Worm (Caenorhabditis elegans) whole organism, L3 larva: ENCODE data around the gene sft-4.
A peak's percentile ranks its signal among the peaks of the same experiment; 100 is the strongest.

ENCODE experiments used
- ama-1 ChIP-seq: fragments of 150-350 bp; optimal IDR thresholded peaks from 2 replicates; lab custom pipeline; 2018
- ceh-16 ChIP-seq: sonication (generic microtip); optimal IDR thresholded peaks from 2 replicates; lab custom pipeline; 2017; ENCODE audit warnings: missing biosample characterization, missing genetic modification characterization
- ceh-28 ChIP-seq: fragments of 150-350 bp; optimal IDR thresholded peaks from 2 replicates; lab custom pipeline; 2014; ENCODE audit warnings: missing biosample characterization, missing genetic modification reagents, missing genetic modification characterization
- ceh-82 ChIP-seq: fragments of 150-350 bp; optimal IDR thresholded peaks from 2 replicates; lab custom pipeline; 2014; ENCODE audit warnings: missing biosample characterization, missing genetic modification characterization
- daf-12 ChIP-seq: fragments of 150-350 bp; optimal IDR thresholded peaks from 2 replicates; lab custom pipeline; 2014; ENCODE audit warnings: missing biosample characterization, missing genetic modification reagents, missing genetic modification characterization
- egl-27 ChIP-seq: sonication (generic microtip); optimal IDR thresholded peaks from 4 replicates; lab custom pipeline; 2017; ENCODE audit warnings: missing biosample characterization, missing genetic modification reagents, missing genetic modification characterization
- egl-5 ChIP-seq: fragments of 150-350 bp; optimal IDR thresholded peaks from 2 replicates; lab custom pipeline; 2017; ENCODE audit warnings: missing biosample characterization, missing genetic modification reagents, missing genetic modification characterization, inconsistent platforms
- elt-1 ChIP-seq: fragments of 150-350 bp; optimal IDR thresholded peaks from 2 replicates; lab custom pipeline; 2014; ENCODE audit warnings: missing biosample characterization, missing genetic modification characterization
- elt-2 ChIP-seq: sonication (generic microtip); optimal IDR thresholded peaks from 2 replicates; lab custom pipeline; 2016; ENCODE audit warnings: missing genetic modification reagents, mild to moderate bottlenecking, missing genetic modification characterization, missing compliant biosample characterization
- eor-1 ChIP-seq, 2 experiments: fragments of 150-350 bp; optimal IDR thresholded peaks; 2 replicates each; lab custom pipeline; 2014 to 2018; ENCODE audit warnings: missing biosample characterization in 2 of 2, missing genetic modification characterization in 2 of 2
- fkh-10 ChIP-seq: sonication (generic microtip); optimal IDR thresholded peaks from 2 replicates; lab custom pipeline; 2017; ENCODE audit warnings: missing biosample characterization, missing genetic modification reagents, missing genetic modification characterization
- fos-1 ChIP-seq: fragments of 150-350 bp; optimal IDR thresholded peaks from 2 replicates; lab custom pipeline; 2014; ENCODE audit warnings: missing biosample characterization, missing genetic modification characterization
- hmg-11 ChIP-seq: sonication (generic microtip); optimal IDR thresholded peaks from 2 replicates; lab custom pipeline; 2016; ENCODE audit warnings: missing genetic modification characterization, missing compliant biosample characterization
- jun-1 ChIP-seq: fragments of 150-350 bp; optimal IDR thresholded peaks from 2 replicates; lab custom pipeline; 2014; ENCODE audit warnings: missing biosample characterization, missing genetic modification reagents, missing genetic modification characterization
- lin-39 ChIP-seq: fragments of 150-350 bp; optimal IDR thresholded peaks from 2 replicates; lab custom pipeline; 2018; ENCODE audit warnings: missing biosample characterization, missing genetic modification reagents, missing genetic modification characterization
- lsy-12 ChIP-seq: sonication (generic microtip); optimal IDR thresholded peaks from 2 replicates; lab custom pipeline; 2016; ENCODE audit warnings: mild to moderate bottlenecking, missing genetic modification characterization, missing compliant biosample characterization
- nfya-1 ChIP-seq: sonication (generic microtip); optimal IDR thresholded peaks from 2 replicates; lab custom pipeline; 2017; ENCODE audit warnings: missing genetic modification characterization, mild to moderate bottlenecking, missing compliant biosample characterization, antibody characterized with exemption, moderate library complexity; ENCODE audit not compliant: insufficient read depth
- nhr-12 ChIP-seq: fragments of 150-350 bp; optimal IDR thresholded peaks from 2 replicates; lab custom pipeline; 2014; ENCODE audit warnings: missing biosample characterization, missing genetic modification characterization
- nhr-23 ChIP-seq: fragments of 150-350 bp; optimal IDR thresholded peaks from 2 replicates; lab custom pipeline; 2014; ENCODE audit warnings: missing biosample characterization, missing genetic modification reagents, missing genetic modification characterization
- nhr-25 ChIP-seq: sonication (generic microtip); optimal IDR thresholded peaks from 2 replicates; lab custom pipeline; 2017; ENCODE audit warnings: missing biosample characterization, missing genetic modification characterization
- nhr-28 ChIP-seq: fragments of 150-350 bp; optimal IDR thresholded peaks from 2 replicates; lab custom pipeline; 2014; ENCODE audit warnings: missing biosample characterization, missing genetic modification characterization
- nhr-43 ChIP-seq: sonication (generic microtip); optimal IDR thresholded peaks from 2 replicates; lab custom pipeline; 2016; ENCODE audit warnings: mild to moderate bottlenecking, missing genetic modification characterization, missing compliant biosample characterization; ENCODE audit not compliant: poor library complexity, severe bottlenecking
- nhr-67 ChIP-seq: fragments of 150-350 bp; optimal IDR thresholded peaks from 2 replicates; lab custom pipeline; 2014; ENCODE audit warnings: missing biosample characterization, missing genetic modification characterization
- pha-4 ChIP-seq: fragments of 150-350 bp; optimal IDR thresholded peaks from 2 replicates; lab custom pipeline; 2014; ENCODE audit warnings: missing biosample characterization, missing genetic modification reagents, missing genetic modification characterization
- sea-2 ChIP-seq: fragments of 150-350 bp; sonication (generic microtip); optimal IDR thresholded peaks from 4 replicates; lab custom pipeline; 2014; ENCODE audit warnings: missing biosample characterization, missing genetic modification reagents, missing genetic modification characterization
- skn-1 ChIP-seq: fragments of 150-350 bp; optimal IDR thresholded peaks from 2 replicates; lab custom pipeline; 2014; ENCODE audit warnings: missing biosample characterization, missing genetic modification characterization
- tbx-2 ChIP-seq: sonication (generic microtip); optimal IDR thresholded peaks from 2 replicates; lab custom pipeline; 2016; ENCODE audit warnings: mild to moderate bottlenecking, missing genetic modification characterization, missing compliant biosample characterization
- unc-39 ChIP-seq: sonication (generic microtip); optimal IDR thresholded peaks from 4 replicates; lab custom pipeline; 2017; ENCODE audit warnings: missing biosample characterization, missing genetic modification characterization
- unc-62 ChIP-seq: fragments of 150-350 bp; sonication (generic microtip); optimal IDR thresholded peaks from 4 replicates; lab custom pipeline; 2014; ENCODE audit warnings: missing biosample characterization, missing genetic modification reagents, missing genetic modification characterization
- zag-1 ChIP-seq: fragments of 150-350 bp; optimal IDR thresholded peaks from 2 replicates; lab custom pipeline; 2014; ENCODE audit warnings: missing biosample characterization, missing genetic modification characterization
- ztf-11 ChIP-seq: fragments of 150-350 bp; optimal IDR thresholded peaks from 2 replicates; lab custom pipeline; 2014; ENCODE audit warnings: missing biosample characterization, missing genetic modification characterization

sft-4 gene

ce11 chrX:5821842-5822241, 41.3 kb upstream of the sft-4 start, which contains the start of gene hbl-1:
Gene hbl-1, plus strand, starts transcription at chrX:5822142.
- no peak for TF ChIP-seq elt-2 (tag; lab: Kevin White, UChicago)

- TF ChIP-seq lsy-12 (tag; lab: Kevin White, UChicago) (peak; percentile 30), nfya-1 (tag; lab: Kevin White, UChicago) (no peak), nhr-43 (tag; lab: Kevin White, UChicago) (peak; percentile 30), eor-1 (tag; optimal IDR thresholded peaks at IDR 0.05; lab: Kevin White, UChicago) (no peak), ceh-16 (tag; lab: Kevin White, UChicago) (no peak), nhr-25 (tag; lab: Kevin White, UChicago) (peak; percentile 75), jun-1 (tag; lab: Kevin White, UChicago) (no peak)
- TF ChIP-seq, all 47 proteins: peak for 3
These were observed 40.4 kb upstream of the sft-4 start for ce11 chrX:5820880-5821279.

DNA sequence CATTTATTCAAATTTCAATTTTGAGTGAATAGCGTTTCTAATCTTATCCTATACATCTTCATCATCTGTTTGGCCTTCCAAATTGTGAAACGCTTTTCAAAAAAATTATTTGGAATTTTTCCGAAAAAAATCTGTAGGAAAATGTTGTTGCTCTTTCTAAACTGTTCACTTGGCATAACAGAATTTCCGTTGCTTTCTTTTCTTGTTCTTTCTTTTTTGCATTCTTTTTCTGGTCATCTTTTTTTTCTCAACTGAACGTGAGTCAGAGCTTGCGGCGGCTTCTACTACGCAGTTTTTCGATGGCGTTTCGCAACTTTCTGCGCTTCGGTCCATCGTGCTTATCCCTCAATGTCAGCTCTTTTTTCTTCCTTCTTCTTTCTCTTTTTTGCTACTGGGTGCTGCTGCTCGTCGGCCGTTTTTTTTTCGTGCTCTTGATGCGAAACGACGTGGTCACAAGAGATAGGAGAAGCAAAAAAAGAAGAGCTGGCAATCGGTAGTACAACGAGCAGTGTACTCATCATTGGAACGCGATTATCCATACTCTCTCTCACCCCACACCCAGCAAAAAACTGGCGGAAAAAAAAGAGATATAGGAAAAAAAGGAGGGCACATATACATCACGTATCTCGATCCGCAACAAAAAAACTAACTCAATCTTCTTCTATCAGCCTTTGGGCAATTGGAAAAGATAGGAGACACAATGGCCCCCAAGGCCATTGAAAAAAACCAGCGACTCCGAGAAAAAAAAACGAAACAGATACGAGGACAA, 39.4 kb upstream of the sft-4 start:
- TF ChIP-seq ama-1 (peak; percentile 44), nhr-23 (tag; lab: Kevin White, UChicago) (no peak), nfya-1 (tag; lab: Kevin White, UChicago) (peak; percentile 64), fkh-10 (GFP tag; lab: Kevin White, UChicago) (peak; percentile 71), hmg-11 (tag; lab: Kevin White, UChicago) (peak; percentile 1)

DNA sequence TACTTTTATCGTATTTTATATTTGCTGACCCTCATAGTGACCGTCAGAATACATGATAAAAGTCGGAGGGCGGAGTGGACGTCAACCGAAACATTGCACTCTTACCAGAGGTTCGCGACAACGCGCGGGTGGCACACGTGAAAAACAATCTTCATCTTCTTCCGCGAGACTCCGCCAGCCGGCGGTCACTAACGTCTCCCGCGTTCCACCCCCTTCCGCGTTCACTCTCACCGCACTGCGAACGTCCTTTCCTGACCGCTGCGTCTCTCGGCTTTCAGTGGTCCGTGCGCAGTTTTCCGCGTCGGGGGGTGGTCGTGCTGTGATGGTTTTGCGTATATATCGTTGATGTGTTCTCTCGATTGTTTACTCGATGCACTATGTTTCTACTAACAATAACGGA, 37.7 kb upstream of the sft-4 start:
- TF ChIP-seq ceh-28 (tag; lab: Kevin White, UChicago) = no peak
- TF ChIP-seq tbx-2 (tag; lab: Kevin White, UChicago) = no peak
- peak; percentile 62 for TF ChIP-seq lin-39 (tag; lab: Kevin White, UChicago)
- TF ChIP-seq egl-27 (tag; lab: Kevin White, UChicago) = no peak
- TF ChIP-seq egl-5 = no peak
- peak; percentile 33 for TF ChIP-seq nhr-43 (tag; lab: Kevin White, UChicago)
- no peak for TF ChIP-seq unc-39 (tag; lab: Kevin White, UChicago)
- no peak for TF ChIP-seq lsy-12 (tag; lab: Kevin White, UChicago)
- no peak for TF ChIP-seq pha-4
- no peak for TF ChIP-seq ceh-82 (tag; lab: Kevin White, UChicago)
- no peak for TF ChIP-seq zag-1 (tag; lab: Kevin White, UChicago)
- peak; percentile 11 for TF ChIP-seq nhr-25 (tag; lab: Kevin White, UChicago)
- no peak for TF ChIP-seq nhr-12 (tag; lab: Kevin White, UChicago)
- TF ChIP-seq nhr-28 = no peak
- TF ChIP-seq nhr-67 (tag; lab: Kevin White, UChicago) = no peak
- TF ChIP-seq elt-1 (tag; lab: Kevin White, UChicago) = no peak

DNA sequence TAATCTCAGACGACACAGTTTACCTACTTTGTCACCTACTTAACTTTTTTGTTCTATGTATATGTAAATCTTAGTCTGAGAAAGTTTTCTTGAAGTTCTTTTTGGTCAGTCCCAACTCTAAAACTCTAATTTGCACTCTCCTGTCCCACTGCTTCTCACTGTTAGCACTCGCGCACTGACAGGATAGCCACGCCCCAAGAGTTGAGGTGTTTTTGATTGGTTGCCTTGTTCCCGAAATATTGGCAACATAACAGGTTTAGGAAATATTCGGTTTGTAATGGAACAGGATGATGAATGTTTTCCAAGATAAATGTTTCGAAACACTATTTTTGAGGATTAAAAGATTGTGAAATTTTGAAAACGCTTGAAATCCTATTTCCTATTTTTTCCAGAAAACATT, 36.6 kb upstream of the sft-4 start:
- no peak for TF ChIP-seq daf-12 (tag; lab: Kevin White, UChicago)
- TF ChIP-seq nfya-1 (tag; lab: Kevin White, UChicago) = peak; percentile 95
- TF ChIP-seq pha-4 = no peak
- TF ChIP-seq unc-62 (GFP tag; lab: Kevin White, UChicago) = no peak
- TF ChIP-seq skn-1 = no peak
- peak; percentile 1 for TF ChIP-seq lin-39 (tag; lab: Kevin White, UChicago)

ce11 chrX:5816346-5816745, 35.8 kb upstream of the sft-4 start:
- TF ChIP-seq lin-39 (tag; lab: Kevin White, UChicago) (peak; percentile 59), sea-2 (GFP tag; lab: Kevin White, UChicago) (no peak), nfya-1 (tag; lab: Kevin White, UChicago) (peak; percentile 72), egl-5 (peak; percentile 63), fos-1 (tag; lab: Kevin White, UChicago) (no peak), ztf-11 (tag; lab: Kevin White, UChicago) (no peak)
